Worm (Caenorhabditis elegans): ENCODE data around the gene T21D9.2.
A peak's percentile ranks its signal among the peaks of the same experiment; 100 is the strongest.

The T21D9.2 gene

ce11 chrX:2087716-2088115 lies 9.0 kb downstream of the T21D9.2 start:
- TF ChIP-seq ces-1 (GFP tag; optimal IDR thresholded peaks at IDR 0.05) (peak; percentile 52), fkh-10 (GFP tag; optimal IDR thresholded peaks at IDR 0.05) (peak; percentile 62), unc-39 (tag; optimal IDR thresholded peaks at IDR 0.05) (no peak), ceh-20 (GFP tag; IDR thresholded peaks at IDR 0.05) (no peak), skn-1 (tag; optimal IDR thresholded peaks at IDR 0.05) (no peak)

ce11 chrX:2085494-2085893 lies 11.2 kb downstream of the T21D9.2 start:
- TF ChIP-seq zip-2 (tag; optimal IDR thresholded peaks at IDR 0.05) = no peak
- no peak for TF ChIP-seq lir-3 (tag; optimal IDR thresholded peaks at IDR 0.05)
- TF ChIP-seq ceh-82 (tag; optimal IDR thresholded peaks at IDR 0.05) = no peak

- TF ChIP-seq aha-1 (tag) = peak; percentile 62
- TF ChIP-seq F37D6.2 (tag; optimal IDR thresholded peaks at IDR 0.05) = no peak
Measured at ce11 chrX:2084988-2085387, 11.7 kb downstream of the T21D9.2 start, which contains the start of gene F49H12.2. Gene F49H12.2 (plus strand): TSS chrX:2085288.

DNA sequence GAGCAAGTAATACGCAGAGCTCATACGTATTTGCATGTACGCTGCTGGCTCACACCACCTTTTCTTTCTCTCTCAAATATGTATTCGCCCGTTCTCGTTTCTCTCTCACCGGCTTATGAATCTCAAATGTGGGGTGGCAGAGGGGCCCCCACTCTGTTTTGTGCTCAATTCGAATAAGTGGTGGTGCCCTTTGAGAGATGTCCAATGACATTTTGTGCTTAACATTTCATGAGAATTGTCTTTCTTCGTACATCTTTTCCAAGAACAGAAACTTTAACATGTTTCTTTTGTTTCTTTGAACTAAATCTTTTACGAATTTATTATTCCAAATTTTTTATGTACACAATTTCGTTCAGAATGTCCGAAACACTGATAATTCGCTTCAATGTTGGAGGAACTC lies 12.7 kb downstream of the T21D9.2 start, which contains the start of gene F49H12.3:
F49H12.3 (plus strand) TSS at position 357 of the 400 bp plus-strand sequence.
- TF ChIP-seq aha-1 (tag) (peak; percentile 70), nhr-48 (tag; optimal IDR thresholded peaks at IDR 0.05) (no peak)

- TF ChIP-seq zfp-2 (tag; optimal IDR thresholded peaks at IDR 0.05) (no peak), aha-1 (tag) (peak; percentile 44)
Measured at ce11 chrX:2079536-2079935, 17.2 kb downstream of the T21D9.2 start, which contains the start of gene F49H12.4. Gene F49H12.4 (plus strand): TSS chrX:2079836.

DNA sequence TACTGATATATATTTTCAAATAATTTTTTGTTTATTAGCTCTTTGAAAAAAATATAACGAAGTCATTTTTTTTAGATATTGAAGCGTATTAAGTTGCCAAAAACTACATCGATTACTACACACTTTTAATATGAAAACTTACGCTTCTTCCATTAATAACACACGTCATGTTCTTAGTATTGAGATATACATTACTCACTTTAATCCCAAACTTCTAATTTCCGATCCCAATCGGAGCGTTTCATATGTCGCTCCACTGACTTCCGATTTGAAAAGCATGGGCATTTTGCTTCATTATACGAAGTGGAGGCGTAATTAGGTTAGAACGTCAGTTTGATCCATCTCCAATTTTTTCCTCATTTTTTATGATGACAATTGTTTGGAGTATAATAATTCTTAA lies 17.9 kb downstream of the T21D9.2 start:
- TF ChIP-seq aha-1 (tag) = peak; percentile 89
- TF ChIP-seq ceh-82 (tag; optimal IDR thresholded peaks at IDR 0.05) = no peak

DNA sequence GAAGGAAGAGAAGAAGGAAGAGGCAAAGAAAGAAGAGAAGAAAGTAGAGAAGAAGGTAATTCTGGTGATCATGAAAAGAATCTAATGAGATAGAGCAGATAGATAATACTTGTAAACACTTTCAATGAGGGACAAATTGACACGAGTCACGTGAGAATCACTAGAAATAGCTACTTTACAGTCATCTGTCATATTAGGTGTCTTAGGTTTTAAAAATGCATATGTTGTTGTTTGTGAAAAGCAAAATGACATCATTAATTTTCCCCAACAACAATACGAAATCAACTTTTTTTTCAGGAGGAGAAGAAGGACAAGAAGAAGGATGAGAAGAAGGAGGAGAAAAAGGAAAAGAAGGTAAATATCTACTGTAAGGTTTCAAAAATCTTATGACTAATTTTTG lies 21.5 kb downstream of the T21D9.2 start:
- TF ChIP-seq nhr-111 (GFP tag; optimal IDR thresholded peaks at IDR 0.05) (no peak), lin-29 (GFP tag; IDR thresholded peaks at IDR 0.05) (no peak), hlh-30 (tag; optimal IDR thresholded peaks at IDR 0.05; ENCODE audit: insufficient read depth) (peak; percentile 30), duxl-1 (tag; optimal IDR thresholded peaks at IDR 0.05; ENCODE audit: poor library complexity) (no peak), unc-62 (GFP tag; optimal IDR thresholded peaks at IDR 0.05 in 1 of 2) (peak in 1 of 2 experiments; percentile 36), unc-62 (tag; optimal IDR thresholded peaks at IDR 0.05) (no peak)

DNA sequence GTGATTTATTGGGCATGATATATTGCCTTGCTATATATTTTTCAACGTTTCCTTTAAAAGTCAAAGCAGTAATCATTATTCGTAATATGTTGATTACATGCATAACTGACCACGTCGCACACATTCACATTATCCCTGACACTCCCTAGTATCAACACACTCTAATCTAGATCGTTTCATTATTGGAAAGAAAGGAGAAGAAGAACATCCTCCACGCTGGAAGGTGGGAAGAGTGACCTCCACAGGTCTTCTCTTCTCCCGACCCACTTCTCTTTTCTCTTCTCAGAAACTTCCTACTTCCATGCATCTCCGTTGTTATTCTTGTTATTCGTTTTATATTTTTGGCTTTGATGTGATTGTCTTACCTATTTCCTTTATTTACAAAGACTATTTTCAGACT lies 22.6 kb downstream of the T21D9.2 start, which contains the start of gene txdc-12.2:
txdc-12.2 (plus strand) TSS at position 396 of the 400 bp plus-strand sequence.
- TF ChIP-seq ceh-20 (GFP tag; IDR thresholded peaks at IDR 0.05) (no peak), ceh-28 (tag; optimal IDR thresholded peaks at IDR 0.05) (no peak), tra-1 (GFP tag; IDR thresholded peaks at IDR 0.05) (no peak), attf-4 (tag; optimal IDR thresholded peaks at IDR 0.05) (no peak), duxl-1 (tag; optimal IDR thresholded peaks at IDR 0.05; ENCODE audit: poor library complexity) (no peak), T26A8.4 (GFP tag; IDR thresholded peaks at IDR 0.05) (no peak), egl-27 (tag; optimal IDR thresholded peaks at IDR 0.05) (no peak), zip-11 (GFP tag; IDR thresholded peaks at IDR 0.05) (no peak), dve-1 (tag; optimal IDR thresholded peaks at IDR 0.05; ENCODE audit: insufficient read depth) (no peak), nhr-28 (tag; optimal IDR thresholded peaks at IDR 0.05) (peak; percentile 21), hlh-30 (tag; optimal IDR thresholded peaks at IDR 0.05; ENCODE audit: insufficient read depth) (peak; percentile 10), ztf-7 (tag; optimal IDR thresholded peaks at IDR 0.05) (no peak), mxl-3 (GFP tag; optimal IDR thresholded peaks at IDR 0.05) (peak; percentile 37), lim-7 (GFP tag; IDR thresholded peaks at IDR 0.05) (no peak), ctbp-1 (GFP tag; IDR thresholded peaks at IDR 0.05) (no peak), pqm-1 (tag; optimal IDR thresholded peaks at IDR 0.05) (no peak), unc-62 (GFP tag; optimal IDR thresholded peaks at IDR 0.05 in 1 of 2) (peak in 1 of 2 experiments; percentile 90), unc-62 (tag; optimal IDR thresholded peaks at IDR 0.05) (no peak), ztf-11 (tag; optimal IDR thresholded peaks at IDR 0.05) (no peak), Y5F2A.4 (GFP tag; optimal IDR thresholded peaks at IDR 0.05) (no peak), nhr-48 (tag; optimal IDR thresholded peaks at IDR 0.05) (no peak), set-16 (GFP tag; IDR thresholded peaks at IDR 0.05) (no peak), php-3 (GFP tag; IDR thresholded peaks at IDR 0.05) (no peak), F49E8.2 (tag; optimal IDR thresholded peaks at IDR 0.05; ENCODE audit: borderline replicate concordance) (no peak), zag-1 (tag; optimal IDR thresholded peaks at IDR 0.05) (no peak), fos-1 (tag; optimal IDR thresholded peaks at IDR 0.05) (no peak), mep-1 (tag; optimal IDR thresholded peaks at IDR 0.05) (no peak)

All from whole organism, L4 larva.